Fruit fly (Drosophila melanogaster) whole organism, embryonic: Measurements from ENCODE around the gene kat80.

Experiments
- CG16779 ChIP-seq: fragments of 200-800 bp; sonication (Bioruptor generic); IDR thresholded peaks from 2 replicates; pipeline ENCODE4 v1.3.6; 2022; ENCODE audit warnings: missing biosample characterization, missing genetic modification characterization
- CG7556 ChIP-seq: fragments of 200-800 bp; sonication (Bioruptor generic); optimal IDR thresholded peaks from 2 replicates; lab custom pipeline; 2017; ENCODE audit warnings: missing biosample characterization, mild to moderate bottlenecking, missing genetic modification characterization
- CG7786 ChIP-seq: fragments of 200-800 bp; sonication (Bioruptor generic); optimal IDR thresholded peaks from 2 replicates; lab custom pipeline; 2016; ENCODE audit warnings: missing biosample characterization, missing genetic modification characterization
- CG9437 ChIP-seq: fragments of 200-800 bp; sonication (Bioruptor generic); optimal IDR thresholded peaks from 2 replicates; lab custom pipeline; 2018; ENCODE audit warnings: missing biosample characterization, mild to moderate bottlenecking, missing genetic modification characterization
- D19B ChIP-seq: fragments of 200-800 bp; sonication (Bioruptor generic); optimal IDR thresholded peaks from 2 replicates; lab custom pipeline; 2017; ENCODE audit warnings: missing biosample characterization, mild to moderate bottlenecking, missing genetic modification characterization
- HLH4C ChIP-seq: fragments of 200-800 bp; sonication (Bioruptor generic); IDR thresholded peaks from 3 replicates; pipeline ENCODE4 v1.3.6; 2022; ENCODE audit warnings: missing biosample characterization, missing genetic modification characterization; ENCODE audit not compliant: partially characterized antibody
- cas ChIP-seq: fragments of 200-800 bp; sonication (Bioruptor generic); IDR thresholded peaks from 2 replicates; pipeline ENCODE4 v1.3.6; 2022; ENCODE audit warnings: missing biosample characterization, missing genetic modification characterization
- maf-S ChIP-seq: fragments of 200-800 bp; sonication (Bioruptor generic); optimal IDR thresholded peaks from 2 replicates; lab custom pipeline; 2016; ENCODE audit warnings: missing biosample characterization, missing genetic modification characterization
- pan ChIP-seq, 4 experiments: fragments of >200 bp in 3 of 4; fragments of 200-800 bp in 1 of 4; sonication (Bioruptor generic) in 1 of 4; optimal IDR thresholded peaks in 3 of 4; IDR thresholded peaks in 1 of 4; 2 replicates each; pipeline versions ENCODE4 v1.3.6 to Lab custom; 2017 to 2022; ENCODE audit warnings: missing biosample characterization in 2 of 4, missing genetic modification characterization in 2 of 4, mixed read lengths in 1 of 4

dm6 chrX:16281717-16282529 is 5.9 kb upstream of the kat80 start:
- TF ChIP-seq CG7556 (GFP tag; lab: Kevin White, UChicago) = no peak
- TF ChIP-seq cas (GFP tag; lab: Robert Waterston, UW) = no peak
- TF ChIP-seq CG9437 (GFP tag; lab: Kevin White, UChicago) = no peak
- no peak for TF ChIP-seq CG16779
- TF ChIP-seq pan (optimal IDR thresholded peaks at IDR 0.05; lab: Kevin White, UChicago) = no peak
- no peak for TF ChIP-seq pan (GFP tag; optimal IDR thresholded peaks at IDR 0.05 in 1 of 2, IDR thresholded peaks at IDR 0.05 in 1 of 2)
- TF ChIP-seq D19B (GFP tag; lab: Kevin White, UChicago) = no peak
- no peak for TF ChIP-seq CG7786 (GFP tag; lab: Kevin White, UChicago)
- no peak for TF ChIP-seq HLH4C (GFP tag; lab: Robert Waterston, UW)
- no peak for TF ChIP-seq maf-S (GFP tag; lab: Kevin White, UChicago)
